Worm (Caenorhabditis elegans): ENCODE measurements around the gene apd-3.

- no peak for TF ChIP-seq flt-1 (GFP tag; IDR thresholded peaks at IDR 0.05)
- no peak for TF ChIP-seq tab-1 (GFP tag; IDR thresholded peaks at IDR 0.05)
- no peak for TF ChIP-seq ref-1 (GFP tag; conservative IDR thresholded peaks at IDR 0.05)
- no peak for TF ChIP-seq ztf-29 (GFP tag; IDR thresholded peaks at IDR 0.05)
Observed at ce11 chrII:3516175-3516574, 30.1 kb downstream of the apd-3 start.
